Fruit fly (Drosophila melanogaster) whole organism, wandering third instar larva: ENCODE measurements around the gene firl.

Source experiments
- Abd-B ChIP-seq: fragments of >200 bp; optimal IDR thresholded peaks from 2 replicates; lab custom pipeline; 2017; ENCODE audit warnings: missing biosample characterization, missing genetic modification characterization
- CG32264 ChIP-seq: fragments of 200-800 bp; sonication (Bioruptor generic); optimal IDR thresholded peaks from 2 replicates; lab custom pipeline; 2016; ENCODE audit warnings: missing biosample characterization, missing genetic modification characterization
- CG9705 ChIP-seq: fragments of 200-800 bp; sonication (Bioruptor generic); optimal IDR thresholded peaks from 2 replicates; lab custom pipeline; 2018; ENCODE audit warnings: missing biosample characterization, mild to moderate bottlenecking, missing genetic modification characterization
- CrebA ChIP-seq: fragments of 200-800 bp; sonication (Bioruptor generic); optimal IDR thresholded peaks from 2 replicates; lab custom pipeline; 2016; ENCODE audit warnings: missing biosample characterization, mild to moderate bottlenecking, missing genetic modification characterization, borderline replicate concordance
- Dfd ChIP-seq: fragments of >200 bp; optimal IDR thresholded peaks from 2 replicates; lab custom pipeline; 2017; ENCODE audit warnings: missing biosample characterization, missing genetic modification characterization
- Dif ChIP-seq: fragments of 200-275, 200-300 bp; sonication (Bioruptor generic); optimal IDR thresholded peaks from 2 replicates; lab custom pipeline; 2018; ENCODE audit warnings: missing biosample characterization, missing genetic modification characterization; ENCODE audit not compliant: partially characterized antibody
- GATAd ChIP-seq: sonication (Bioruptor generic); optimal IDR thresholded peaks from 2 replicates; lab custom pipeline; 2016; ENCODE audit warnings: missing biosample characterization, missing genetic modification characterization
- HLH106 ChIP-seq: fragments of 200-800 bp; optimal IDR thresholded peaks from 3 replicates; lab custom pipeline; 2019; ENCODE audit warnings: missing biosample characterization, mild to moderate bottlenecking, missing genetic modification characterization, moderate library complexity
- Hnf4 ChIP-seq: fragments of 200-800 bp; sonication (Bioruptor generic); optimal IDR thresholded peaks from 2 replicates; lab custom pipeline; 2016; ENCODE audit warnings: missing biosample characterization, mild to moderate bottlenecking, missing genetic modification characterization
- Hr78 ChIP-seq: fragments of >200 bp; optimal IDR thresholded peaks from 2 replicates; lab custom pipeline; 2017; ENCODE audit warnings: missing biosample characterization, missing genetic modification characterization
- Hr83 ChIP-seq: fragments of 200-300 bp; sonication (Bioruptor generic); optimal IDR thresholded peaks from 2 replicates; lab custom pipeline; 2016; ENCODE audit warnings: missing biosample characterization, mild to moderate bottlenecking, missing genetic modification characterization, moderate library complexity; ENCODE audit not compliant: poor library complexity, severe bottlenecking
- Jra ChIP-seq: sonication (Bioruptor generic); optimal IDR thresholded peaks from 2 replicates; lab custom pipeline; 2016; ENCODE audit warnings: missing biosample characterization, missing genetic modification characterization
- Mio ChIP-seq: sonication (Bioruptor generic); optimal IDR thresholded peaks from 2 replicates; lab custom pipeline; 2016; ENCODE audit warnings: missing biosample characterization, missing genetic modification characterization
- Myc ChIP-seq: fragments of >200 bp; optimal IDR thresholded peaks from 2 replicates; lab custom pipeline; 2017
- N ChIP-seq: fragments of >200 bp; optimal IDR thresholded peaks from 2 replicates; lab custom pipeline; 2018; ENCODE audit warnings: missing biosample characterization, missing external identifiers, missing genetic modification characterization
- OdsH ChIP-seq: fragments of 200-800 bp; sonication (Bioruptor generic); optimal IDR thresholded peaks from 2 replicates; lab custom pipeline; 2016; ENCODE audit warnings: missing biosample characterization, mild to moderate bottlenecking, missing genetic modification characterization
- Rel ChIP-seq, 2 experiments: fragments of 200-800 bp; sonication (Bioruptor generic) in 1 of 2; optimal IDR thresholded peaks; 2 replicates in 1 of 2; 3 replicates in 1 of 2; lab custom pipeline; 2016 to 2019; ENCODE audit warnings: mild to moderate bottlenecking in 2 of 2, missing biosample characterization in 2 of 2, missing genetic modification characterization in 2 of 2, moderate library complexity in 1 of 2
- Sp1 ChIP-seq: fragments of 200-800 bp; sonication (Bioruptor generic); optimal IDR thresholded peaks from 3 replicates; lab custom pipeline; 2019; ENCODE audit warnings: missing biosample characterization, mild to moderate bottlenecking, missing genetic modification characterization, moderate library complexity
- Vsx2 ChIP-seq: fragments of 200-300, 225-300 bp; sonication (Bioruptor generic); optimal IDR thresholded peaks from 2 replicates; lab custom pipeline; 2018; ENCODE audit warnings: missing biosample characterization, missing genetic modification characterization; ENCODE audit not compliant: partially characterized antibody
- br ChIP-seq: fragments of 200-800 bp; sonication (Bioruptor generic); optimal IDR thresholded peaks from 2 replicates; lab custom pipeline; 2016; ENCODE audit warnings: missing biosample characterization, missing genetic modification characterization
- brk ChIP-seq: fragments of 200-800 bp; sonication (Bioruptor generic); optimal IDR thresholded peaks from 2 replicates; lab custom pipeline; 2016; ENCODE audit warnings: missing biosample characterization, mild to moderate bottlenecking, missing genetic modification characterization
- dl ChIP-seq, 2 experiments: fragments of 175-275, 200-275 bp in 1 of 2; fragments of 200-275 bp in 1 of 2; sonication (Bioruptor generic); optimal IDR thresholded peaks; lab custom pipeline; 2018; ENCODE audit warnings: mild to moderate bottlenecking in 2 of 2, missing biosample characterization in 2 of 2, missing genetic modification characterization in 2 of 2, moderate library complexity in 2 of 2; ENCODE audit not compliant: partially characterized antibody in 2 of 2, insufficient read depth in 1 of 2
- dmrt93B ChIP-seq: fragments of 200-800 bp; sonication (Bioruptor generic); optimal IDR thresholded peaks from 2 replicates; lab custom pipeline; 2018; ENCODE audit warnings: missing biosample characterization, mild to moderate bottlenecking, missing genetic modification characterization
- dsf ChIP-seq: sonication (Bioruptor generic); optimal IDR thresholded peaks from 2 replicates; lab custom pipeline; 2016; ENCODE audit warnings: missing biosample characterization, missing genetic modification characterization, borderline replicate concordance
- ey ChIP-seq: fragments of 200-800 bp; sonication (Bioruptor generic); optimal IDR thresholded peaks from 2 replicates; lab custom pipeline; 2016; ENCODE audit warnings: missing biosample characterization, missing genetic modification characterization
- foxo ChIP-seq, 2 experiments: fragments of 200-800 bp; sonication (Bioruptor generic); optimal IDR thresholded peaks; 2 replicates in 1 of 2; 3 replicates in 1 of 2; lab custom pipeline; 2016 to 2017; ENCODE audit warnings: missing biosample characterization in 2 of 2, missing genetic modification characterization in 2 of 2
- fru ChIP-seq: fragments of 200-800 bp; sonication (Bioruptor generic); optimal IDR thresholded peaks from 3 replicates; lab custom pipeline; 2016; ENCODE audit warnings: missing biosample characterization, mild to moderate bottlenecking, missing genetic modification characterization
- h ChIP-seq: fragments of 200-800 bp; sonication (Bioruptor generic); optimal IDR thresholded peaks from 3 replicates; lab custom pipeline; 2016; ENCODE audit warnings: missing biosample characterization, mild to moderate bottlenecking, missing genetic modification characterization
- jim ChIP-seq: fragments of 175-275, 200-325 bp; sonication (Bioruptor generic); optimal IDR thresholded peaks from 2 replicates; lab custom pipeline; 2016; ENCODE audit warnings: missing biosample characterization, mild to moderate bottlenecking, missing genetic modification characterization
- lola ChIP-seq: fragments of >200 bp; optimal IDR thresholded peaks from 2 replicates; lab custom pipeline; 2017; ENCODE audit warnings: missing biosample characterization, missing genetic modification characterization
- pan ChIP-seq: fragments of >200 bp; optimal IDR thresholded peaks from 2 replicates; lab custom pipeline; 2017
- psq ChIP-seq: fragments of 200-800 bp; sonication (Bioruptor generic); optimal IDR thresholded peaks from 3 replicates; lab custom pipeline; 2017; ENCODE audit warnings: missing biosample characterization, mild to moderate bottlenecking, missing genetic modification characterization, moderate library complexity
- rgr ChIP-seq: fragments of 200-800 bp; sonication (Bioruptor generic); optimal IDR thresholded peaks from 3 replicates; lab custom pipeline; 2016; ENCODE audit warnings: missing biosample characterization, mild to moderate bottlenecking, missing genetic modification characterization
- sage ChIP-seq: fragments of 200-800 bp; sonication (Bioruptor generic); optimal IDR thresholded peaks from 2 replicates; lab custom pipeline; 2016; ENCODE audit warnings: missing biosample characterization, mild to moderate bottlenecking, missing genetic modification characterization
- sv ChIP-seq: fragments of 200-800 bp; sonication (Bioruptor generic); optimal IDR thresholded peaks from 3 replicates; lab custom pipeline; 2016; ENCODE audit warnings: missing biosample characterization, missing genetic modification characterization
- tai ChIP-seq: sonication (Bioruptor generic); optimal IDR thresholded peaks from 2 replicates; lab custom pipeline; 2016; ENCODE audit warnings: missing biosample characterization, missing genetic modification characterization
- usp ChIP-seq: fragments of >200 bp; optimal IDR thresholded peaks from 2 replicates; lab custom pipeline; 2017; ENCODE audit warnings: missing biosample characterization, missing genetic modification characterization
- woc ChIP-seq: sonication (Bioruptor generic); optimal IDR thresholded peaks from 2 replicates; lab custom pipeline; 2016; ENCODE audit warnings: missing biosample characterization, mild to moderate bottlenecking, missing genetic modification characterization

Gene firl

DNA sequence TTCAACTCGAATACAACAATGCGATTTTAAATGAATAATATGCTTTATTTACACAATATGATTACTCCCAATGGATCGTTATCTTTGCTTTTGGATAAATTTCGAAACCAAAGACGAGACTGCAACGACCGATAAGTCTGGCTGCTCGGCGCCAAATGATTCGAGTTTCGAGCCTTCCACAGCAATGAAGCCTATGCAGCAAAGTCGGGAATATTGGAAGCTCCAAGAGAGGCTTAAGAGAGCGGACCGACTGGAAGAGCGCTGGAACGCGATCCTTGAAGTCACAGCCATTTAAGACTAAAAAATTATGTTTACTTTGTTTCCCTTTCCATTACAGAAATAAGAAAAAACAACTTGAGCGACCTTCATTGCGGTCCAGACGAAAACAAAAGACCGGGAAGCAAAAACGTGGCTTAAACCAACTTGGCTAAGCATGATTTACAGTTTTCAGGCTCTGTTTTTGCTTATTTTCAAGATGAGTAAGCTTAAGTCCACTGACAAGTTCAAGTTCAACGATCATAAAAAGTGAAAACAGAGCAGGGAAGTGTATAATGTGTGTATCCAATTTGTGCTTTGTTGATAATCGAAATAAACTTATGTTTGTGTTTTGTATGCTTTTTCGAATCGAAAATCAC lies at the start of gene firl:
Gene firl, minus strand, starts transcription at position 159 of the 635 bp plus-strand sequence.
- TF ChIP-seq Dif (GFP tag; lab: Kevin White, UChicago), result peak; percentile 18
- no peak for TF ChIP-seq Hr78
- TF ChIP-seq, all 38 proteins: peak for 1

DNA sequence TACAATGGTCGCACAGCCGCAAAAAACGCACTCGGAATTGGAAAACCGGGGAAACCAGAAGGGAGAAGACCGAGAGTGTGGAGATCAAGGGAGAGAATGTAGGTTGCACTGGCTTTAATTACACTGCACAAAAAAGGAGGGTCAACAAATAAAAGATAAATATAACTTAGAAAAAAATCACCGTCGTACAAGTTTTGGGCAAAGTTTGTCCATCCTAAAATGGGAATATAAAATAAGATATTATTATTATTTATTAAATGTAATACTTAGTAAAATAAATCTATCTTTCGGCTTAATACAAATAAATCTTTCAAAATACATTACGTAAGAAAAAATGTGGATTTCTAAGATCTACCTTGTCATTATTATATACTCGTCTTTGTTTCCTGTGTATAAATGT lies 49.2 kb upstream of the firl start:
- no peak for TF ChIP-seq Hr78
- no peak for TF ChIP-seq dl (GFP tag; optimal IDR thresholded peaks at IDR 0.05; lab: Kevin White, UChicago; ENCODE audit: insufficient read depth in 1 of 2, partially characterized antibody in 2 of 2)

DNA sequence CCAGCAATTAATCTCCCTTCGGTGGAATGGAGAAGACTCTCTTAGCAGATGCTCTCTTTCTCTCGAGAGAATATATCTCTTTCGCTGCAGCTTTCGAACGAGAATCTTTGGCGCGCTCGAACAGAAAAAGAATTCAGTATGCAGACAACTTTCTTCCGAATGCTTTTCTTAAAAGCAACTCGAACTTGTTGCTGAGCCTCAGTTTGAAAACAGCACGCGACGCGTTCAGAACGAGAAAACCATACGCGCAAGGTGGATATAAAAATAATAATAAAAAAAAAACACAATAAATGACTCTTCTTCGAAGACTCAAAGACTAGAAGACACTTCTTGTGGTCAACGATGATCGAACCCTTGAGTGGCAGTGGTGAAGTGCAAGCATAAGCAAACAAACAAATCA lies 47.6 kb upstream of the firl start, which contains the start of gene CG17211:
Gene CG17211, plus strand, starts transcription at position 202 of the 400 bp plus-strand sequence.
- TF ChIP-seq tai (GFP tag; lab: Kevin White, UChicago) (no peak), br (GFP tag; lab: Kevin White, UChicago) (no peak), h (no peak), lola (GFP tag; lab: Kevin White, UChicago) (no peak), Hr83 (GFP tag; lab: Kevin White, UChicago) (no peak), N (GFP tag; lab: Kevin White, UChicago) (no peak), OdsH (no peak), Vsx2 (no peak), usp (GFP tag; lab: Kevin White, UChicago) (no peak)

DNA sequence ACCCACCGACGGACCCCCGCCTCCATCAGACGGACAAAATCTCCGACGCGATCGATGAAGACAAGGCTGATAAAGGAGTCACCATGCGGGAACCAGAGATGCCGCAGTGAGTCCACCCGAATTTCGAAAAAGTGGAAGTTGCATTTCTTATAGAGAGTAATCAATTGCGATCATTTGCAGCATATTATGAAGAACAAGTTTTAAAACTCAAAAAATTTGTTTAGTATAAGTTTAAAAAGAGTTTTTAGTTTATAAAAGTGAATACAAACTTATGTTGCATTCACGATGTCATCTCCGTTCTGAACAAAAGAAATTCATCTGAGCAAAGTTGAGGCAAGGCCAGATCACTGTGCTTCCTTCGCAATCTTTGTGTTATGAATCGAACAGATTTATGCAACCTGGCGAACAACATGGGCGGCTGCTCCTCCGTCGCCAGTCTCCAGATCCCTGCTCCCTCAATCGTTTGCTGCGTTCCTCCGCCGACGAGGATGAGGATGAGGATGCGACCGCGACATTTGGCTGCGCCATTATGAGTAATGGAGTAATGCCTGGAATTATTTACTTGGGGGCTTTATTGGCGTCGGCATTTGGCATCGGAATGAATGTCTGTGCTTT lies 46.5 kb upstream of the firl start:
- peak; percentile 87 for TF ChIP-seq woc (GFP tag; lab: Kevin White, UChicago)
- no peak for TF ChIP-seq Hr78
- TF ChIP-seq Rel (GFP tag; optimal IDR thresholded peaks at IDR 0.05; lab: Kevin White, UChicago), result no peak
- TF ChIP-seq Rel (tag; optimal IDR thresholded peaks at IDR 0.05; lab: Kevin White, UChicago), result no peak
- TF ChIP-seq OdsH, result peak; percentile 49
- TF ChIP-seq Abd-B (GFP tag; lab: Kevin White, UChicago), result no peak
- peak; percentile 45 for TF ChIP-seq h
- no peak for TF ChIP-seq Mio
- no peak for TF ChIP-seq Hr83 (GFP tag; lab: Kevin White, UChicago)
- peak; percentile 12 for TF ChIP-seq Myc (lab: Kevin White, UChicago)
- TF ChIP-seq CrebA, result no peak
- peak; percentile 39 for TF ChIP-seq Hnf4 (GFP tag; lab: Kevin White, UChicago)
- no peak for TF ChIP-seq pan (lab: Kevin White, UChicago)
- no peak for TF ChIP-seq tai (GFP tag; lab: Kevin White, UChicago)
- TF ChIP-seq rgr, result peak; percentile 12
- no peak for TF ChIP-seq dsf (GFP tag; lab: Kevin White, UChicago)
- TF ChIP-seq Sp1 (GFP tag; lab: Kevin White, UChicago), result peak; percentile 47
- no peak for TF ChIP-seq sage (GFP tag; lab: Kevin White, UChicago)
- TF ChIP-seq lola (GFP tag; lab: Kevin White, UChicago), result no peak
- no peak for TF ChIP-seq Dif (GFP tag; lab: Kevin White, UChicago)
- TF ChIP-seq dmrt93B (GFP tag; lab: Kevin White, UChicago), result no peak
- TF ChIP-seq foxo (GFP tag; optimal IDR thresholded peaks at IDR 0.05; lab: Kevin White, UChicago), result peak in 1 of 2 experiments; percentile 21
- TF ChIP-seq brk (GFP tag; lab: Kevin White, UChicago), result no peak
- TF ChIP-seq ey, result peak; percentile 51
- no peak for TF ChIP-seq jim (GFP tag; lab: Kevin White, UChicago)
- TF ChIP-seq fru (GFP tag; lab: Kevin White, UChicago), result peak; percentile 87
- no peak for TF ChIP-seq usp (GFP tag; lab: Kevin White, UChicago)
- no peak for TF ChIP-seq Vsx2
- TF ChIP-seq CG9705 (GFP tag; lab: Kevin White, UChicago), result no peak
- no peak for TF ChIP-seq GATAd
- no peak for TF ChIP-seq N (GFP tag; lab: Kevin White, UChicago)
- no peak for TF ChIP-seq CG32264 (GFP tag; lab: Kevin White, UChicago)
- TF ChIP-seq psq (GFP tag; lab: Kevin White, UChicago), result peak; percentile 46
- no peak for TF ChIP-seq dl (GFP tag; optimal IDR thresholded peaks at IDR 0.05; lab: Kevin White, UChicago; ENCODE audit: insufficient read depth in 1 of 2, partially characterized antibody in 2 of 2)
- peak; percentile 56 for TF ChIP-seq br (GFP tag; lab: Kevin White, UChicago)
- no peak for TF ChIP-seq sv (GFP tag; lab: Kevin White, UChicago)
- peak; percentile 47 for TF ChIP-seq HLH106 (tag; lab: Kevin White, UChicago)
- no peak for TF ChIP-seq Dfd (GFP tag; lab: Kevin White, UChicago)
- TF ChIP-seq Jra (GFP tag; lab: Kevin White, UChicago), result no peak
